Fruit fly (Drosophila melanogaster) whole organism, embryonic: ENCODE results near the gene asun.

Experiments
- CG10147 ChIP-seq: fragments of 200-800 bp; sonication (Bioruptor generic); optimal IDR thresholded peaks from 2 replicates; lab custom pipeline; 2019; ENCODE audit warnings: missing biosample characterization, mild to moderate bottlenecking, missing genetic modification characterization, moderate library complexity
- CG10462 ChIP-seq: fragments of 200-800 bp; sonication (Bioruptor generic); optimal IDR thresholded peaks from 2 replicates; lab custom pipeline; 2016; ENCODE audit warnings: missing biosample characterization, missing genetic modification characterization
- CG11398 ChIP-seq: fragments of 200-800 bp; sonication (Bioruptor generic); optimal IDR thresholded peaks from 2 replicates; lab custom pipeline; 2016; ENCODE audit warnings: missing biosample characterization, missing genetic modification characterization
- CG12659 ChIP-seq: fragments of 200-800 bp; sonication (Bioruptor generic); optimal IDR thresholded peaks from 3 replicates; lab custom pipeline; 2017; ENCODE audit warnings: mild to moderate bottlenecking, missing biosample characterization, missing genetic modification reagents, missing genetic modification characterization
- CG13123 ChIP-seq: fragments of 200-800 bp; sonication (Bioruptor generic); optimal IDR thresholded peaks from 2 replicates; lab custom pipeline; 2016; ENCODE audit warnings: missing biosample characterization, missing genetic modification characterization
- CG15479 ChIP-seq: fragments of 200-800 bp; sonication (Bioruptor generic); optimal IDR thresholded peaks from 3 replicates; lab custom pipeline; 2019; ENCODE audit warnings: missing biosample characterization, mild to moderate bottlenecking, missing genetic modification characterization, moderate library complexity
- CG15514 ChIP-seq: fragments of 200-800 bp; sonication (Bioruptor generic); optimal IDR thresholded peaks from 3 replicates; lab custom pipeline; 2017; ENCODE audit warnings: missing biosample characterization, missing genetic modification characterization, mild to moderate bottlenecking, moderate library complexity, missing genetic modification reagents
- CG16815 ChIP-seq: fragments of 200-800 bp; sonication (Bioruptor generic); optimal IDR thresholded peaks from 3 replicates; lab custom pipeline; 2017; ENCODE audit warnings: missing biosample characterization, mild to moderate bottlenecking, missing genetic modification characterization
- CG17802 ChIP-seq: fragments of 200-800 bp; sonication (Bioruptor generic); optimal IDR thresholded peaks from 2 replicates; lab custom pipeline; 2018; ENCODE audit warnings: missing biosample characterization, mild to moderate bottlenecking, missing genetic modification characterization, moderate library complexity
- CG17912 ChIP-seq: fragments of 200-800 bp; sonication (Bioruptor generic); optimal IDR thresholded peaks from 2 replicates; lab custom pipeline; 2018; ENCODE audit warnings: missing biosample characterization, mild to moderate bottlenecking, missing genetic modification characterization
- CG18011 ChIP-seq: fragments of 200-800 bp; sonication (Bioruptor generic); optimal IDR thresholded peaks from 2 replicates; lab custom pipeline; 2017; ENCODE audit warnings: missing biosample characterization, missing genetic modification characterization, mild to moderate bottlenecking, moderate library complexity, missing genotype
- CG1832 ChIP-seq: fragments of 200-800 bp; sonication (Bioruptor generic); optimal IDR thresholded peaks from 2 replicates; lab custom pipeline; 2017; ENCODE audit warnings: missing biosample characterization, mild to moderate bottlenecking, missing genetic modification characterization, inconsistent platforms
- CG2199 ChIP-seq: fragments of 200-800 bp; sonication (Bioruptor generic); IDR thresholded peaks from 3 replicates; pipeline ENCODE4 v1.3.6; 2022; ENCODE audit warnings: missing biosample characterization, missing genetic modification characterization
- CG31224 ChIP-seq: fragments of 200-800 bp; sonication (Bioruptor generic); IDR thresholded peaks from 2 replicates; pipeline ENCODE4 v1.3.6; 2022; ENCODE audit warnings: missing biosample characterization, missing genetic modification characterization
- CG3163 ChIP-seq: fragments of 200-800 bp; sonication (Bioruptor generic); optimal IDR thresholded peaks from 3 replicates; lab custom pipeline; 2016; ENCODE audit warnings: missing biosample characterization, missing genetic modification characterization
- CG32767 ChIP-seq: fragments of 200-800 bp; sonication (Bioruptor generic); IDR thresholded peaks from 2 replicates; pipeline ENCODE4 v1.3.6; 2022; ENCODE audit warnings: missing biosample characterization, missing genetic modification characterization
- CG3838 ChIP-seq: fragments of 200-800 bp; sonication (Bioruptor generic); optimal IDR thresholded peaks from 3 replicates; lab custom pipeline; 2016; ENCODE audit warnings: missing biosample characterization, missing genetic modification characterization
- CG3995 ChIP-seq: fragments of 200-800 bp; sonication (Bioruptor generic); optimal IDR thresholded peaks from 3 replicates; lab custom pipeline; 2016; ENCODE audit warnings: missing biosample characterization, missing genetic modification characterization
- CG5953 ChIP-seq: fragments of 200-800 bp; sonication (Bioruptor generic); IDR thresholded peaks from 2 replicates; pipeline ENCODE4 v1.3.6; 2022; ENCODE audit warnings: missing biosample characterization, missing genetic modification characterization
- CG6765 ChIP-seq: fragments of 200-800 bp; sonication (Bioruptor generic); optimal IDR thresholded peaks from 3 replicates; lab custom pipeline; 2017; ENCODE audit warnings: missing biosample characterization, mild to moderate bottlenecking, missing genetic modification characterization
- CG8765 ChIP-seq: fragments of 200-800 bp; sonication (Bioruptor generic); IDR thresholded peaks from 2 replicates; pipeline ENCODE4 v1.3.6; 2022; ENCODE audit warnings: missing biosample characterization, missing genetic modification characterization
- CoRest ChIP-seq: fragments of 200-800 bp; sonication (Bioruptor generic); optimal IDR thresholded peaks from 3 replicates; lab custom pipeline; 2018; ENCODE audit warnings: missing biosample characterization, mild to moderate bottlenecking, missing genetic modification characterization, moderate library complexity
- Fer1 ChIP-seq: fragments of 200-800 bp; sonication (Bioruptor generic); optimal IDR thresholded peaks from 2 replicates; lab custom pipeline; 2017; ENCODE audit warnings: missing biosample characterization, mild to moderate bottlenecking, missing genetic modification characterization
- Med ChIP-seq: fragments of 200-800 bp; sonication (Bioruptor generic); peaks from one replicate; lab custom pipeline; 2016; ENCODE audit warnings: missing biosample characterization, missing genetic modification characterization, mild to moderate bottlenecking, inconsistent platforms, moderate library complexity
- Nf-YB ChIP-seq: fragments of 200-800 bp; sonication (Bioruptor generic); optimal IDR thresholded peaks from 3 replicates; lab custom pipeline; 2019; ENCODE audit warnings: missing biosample characterization, mild to moderate bottlenecking, missing genetic modification characterization, moderate library complexity
- PHDP ChIP-seq: fragments of 200-800 bp; sonication (Bioruptor generic); optimal IDR thresholded peaks from 3 replicates; lab custom pipeline; 2018; ENCODE audit warnings: missing biosample characterization, mild to moderate bottlenecking, missing genetic modification characterization, moderate library complexity
- Scr ChIP-seq: fragments of 200-800 bp; sonication (Bioruptor generic); IDR thresholded peaks from 2 replicates; pipeline ENCODE4 v1.3.6; 2022; ENCODE audit warnings: missing biosample characterization, missing genetic modification characterization; ENCODE audit not compliant: partially characterized antibody
- Side ChIP-seq: fragments of 200-800 bp; sonication (Bioruptor generic); optimal IDR thresholded peaks from 2 replicates; lab custom pipeline; 2016; ENCODE audit warnings: missing biosample characterization, missing genetic modification characterization
- Sry-β ChIP-seq: fragments of 200-800 bp; sonication (Bioruptor generic); optimal IDR thresholded peaks from 2 replicates; lab custom pipeline; 2018; ENCODE audit warnings: missing biosample characterization, mild to moderate bottlenecking, missing genetic modification characterization, moderate library complexity
- Trl ChIP-seq, 3 experiments: fragments of >200 bp in 2 of 3; fragments of 200-800 bp in 1 of 3; sonication (Bioruptor generic) in 1 of 3; optimal IDR thresholded peaks; 2 replicates in 1 of 3; 3 replicates in 2 of 3; lab custom pipeline; 2016 to 2017; ENCODE audit warnings: missing biosample characterization in 1 of 3, missing genetic modification characterization in 1 of 3
- Vsx1 ChIP-seq: fragments of 200-800 bp; sonication (Bioruptor generic); optimal IDR thresholded peaks from 2 replicates; lab custom pipeline; 2017; ENCODE audit warnings: missing biosample characterization, mild to moderate bottlenecking, missing genetic modification characterization, missing genetic modification reagents
- bab2 ChIP-seq: fragments of 200-800 bp; sonication (Bioruptor generic); optimal IDR thresholded peaks from 2 replicates; lab custom pipeline; 2016; ENCODE audit warnings: missing biosample characterization, missing genetic modification characterization
- bigmax ChIP-seq: fragments of 200-800 bp; sonication (Bioruptor generic); optimal IDR thresholded peaks from 2 replicates; lab custom pipeline; 2018; ENCODE audit warnings: missing biosample characterization, mild to moderate bottlenecking, missing genetic modification characterization
- chinmo ChIP-seq: fragments of 200-800 bp; sonication (Bioruptor generic); IDR thresholded peaks from 4 replicates; pipeline ENCODE4 v1.3.6; 2022; ENCODE audit warnings: missing biosample characterization, missing genetic modification characterization; ENCODE audit not compliant: partially characterized antibody
- dati ChIP-seq: fragments of 200-800 bp; sonication (Bioruptor generic); IDR thresholded peaks from 2 replicates; pipeline ENCODE4 v1.3.6; 2022; ENCODE audit warnings: missing biosample characterization, missing genetic modification characterization
- ftz-f1 ChIP-seq: fragments of 200-800 bp; sonication (Bioruptor generic); optimal IDR thresholded peaks from 2 replicates; lab custom pipeline; 2016; ENCODE audit warnings: missing biosample characterization, missing genetic modification characterization
- ham ChIP-seq: fragments of 200-800 bp; sonication (Bioruptor generic); IDR thresholded peaks from 2 replicates; pipeline ENCODE4 v1.3.6; 2022; ENCODE audit warnings: missing biosample characterization, missing genetic modification characterization
- klu ChIP-seq: fragments of 200-800 bp; sonication (Bioruptor generic); IDR thresholded peaks from 2 replicates; pipeline ENCODE4 v1.3.6; 2022; ENCODE audit warnings: missing biosample characterization, missing genetic modification characterization
- lab ChIP-seq: fragments of 200-800 bp; sonication (Bioruptor generic); optimal IDR thresholded peaks from 3 replicates; lab custom pipeline; 2017; ENCODE audit warnings: missing biosample characterization, missing genetic modification characterization, mild to moderate bottlenecking, moderate library complexity, missing genetic modification reagents
- lmd ChIP-seq: fragments of 200-800 bp; sonication (Bioruptor generic); IDR thresholded peaks from 2 replicates; pipeline ENCODE4 v1.3.6; 2022; ENCODE audit warnings: missing biosample characterization, missing genetic modification characterization
- lov ChIP-seq, 2 experiments: fragments of 200-800 bp in 1 of 2; fragments of >200 bp in 1 of 2; sonication (Bioruptor generic) in 1 of 2; IDR thresholded peaks in 1 of 2; optimal IDR thresholded peaks in 1 of 2; 2 replicates in 1 of 2; 3 replicates in 1 of 2; pipeline versions ENCODE4 v1.3.6 to Lab custom; 2017 to 2022; ENCODE audit warnings: missing biosample characterization in 1 of 2, missing genetic modification characterization in 1 of 2
- oc ChIP-seq: fragments of 200-800 bp; sonication (Bioruptor generic); optimal IDR thresholded peaks from 2 replicates; lab custom pipeline; 2018; ENCODE audit warnings: missing biosample characterization, mild to moderate bottlenecking, missing genetic modification characterization, moderate library complexity
- peb ChIP-seq: fragments of 200-800 bp; sonication (Bioruptor generic); IDR thresholded peaks from 2 replicates; pipeline ENCODE4 v1.3.6; 2022; ENCODE audit warnings: missing biosample characterization, missing genetic modification characterization
- pum ChIP-seq: fragments of 200-800 bp; sonication (Bioruptor generic); optimal IDR thresholded peaks from 2 replicates; lab custom pipeline; 2016; ENCODE audit warnings: missing biosample characterization, missing genetic modification characterization
- slp2 ChIP-seq: fragments of 200-800 bp; sonication (Bioruptor generic); optimal IDR thresholded peaks from 2 replicates; lab custom pipeline; 2016; ENCODE audit warnings: missing biosample characterization, missing genetic modification characterization
- stwl ChIP-seq: fragments of 200-800 bp; sonication (Bioruptor generic); optimal IDR thresholded peaks from 3 replicates; lab custom pipeline; 2018; ENCODE audit warnings: missing biosample characterization, mild to moderate bottlenecking, missing genetic modification characterization, moderate library complexity
- sug ChIP-seq: fragments of 200-800 bp; optimal IDR thresholded peaks from 2 replicates; lab custom pipeline; 2019; ENCODE audit warnings: missing biosample characterization, mild to moderate bottlenecking, missing genetic modification characterization, moderate library complexity
- tna ChIP-seq: fragments of 200-800 bp; sonication (Bioruptor generic); IDR thresholded peaks from 2 replicates; pipeline ENCODE4 v1.3.6; 2022; ENCODE audit warnings: missing biosample characterization, missing genetic modification characterization; ENCODE audit not compliant: partially characterized antibody
- vvl ChIP-seq: fragments of 200-800 bp; sonication (Bioruptor generic); IDR thresholded peaks from 2 replicates; pipeline ENCODE4 v1.3.6; 2022; ENCODE audit warnings: missing biosample characterization, missing genetic modification characterization

The asun gene

dm6 chr3R:16273503-16274131 is 9.5 kb downstream of the asun start (continued):
- no peak for TF ChIP-seq lab (GFP tag; lab: Kevin White, UChicago)
- no peak for TF ChIP-seq sug (tag; lab: Kevin White, UChicago)
- no peak for TF ChIP-seq oc (tag; lab: Kevin White, UChicago)
- no peak for TF ChIP-seq Trl (optimal IDR thresholded peaks at IDR 0.05; lab: Kevin White, UChicago)
- TF ChIP-seq Trl (GFP tag; optimal IDR thresholded peaks at IDR 0.05; lab: Kevin White, UChicago), result peak; percentile 18
- TF ChIP-seq vvl, result no peak
- no peak for TF ChIP-seq dati (GFP tag; lab: Robert Waterston, UW)
- TF ChIP-seq Nf-YB (GFP tag; lab: Kevin White, UChicago), result no peak
- no peak for TF ChIP-seq slp2 (GFP tag; lab: Kevin White, UChicago)
- no peak for TF ChIP-seq CG3995 (GFP tag; lab: Kevin White, UChicago)
- TF ChIP-seq peb, result no peak
- TF ChIP-seq CG6765 (GFP tag; lab: Kevin White, UChicago), result no peak
- TF ChIP-seq CG10147 (GFP tag; lab: Kevin White, UChicago), result no peak
- no peak for TF ChIP-seq CG17912
- no peak for TF ChIP-seq CG3838 (GFP tag; lab: Kevin White, UChicago)
- peak; percentile 53 for TF ChIP-seq stwl (tag; lab: Kevin White, UChicago)
- TF ChIP-seq Sry-β (GFP tag; lab: Kevin White, UChicago), result no peak
- TF ChIP-seq CG1832, result no peak
- TF ChIP-seq lmd (GFP tag; lab: Robert Waterston, UW), result no peak
- TF ChIP-seq CG13123 (GFP tag; lab: Kevin White, UChicago), result no peak
- no peak for TF ChIP-seq CG16815
- TF ChIP-seq Side (GFP tag; lab: Kevin White, UChicago), result no peak
- TF ChIP-seq klu (GFP tag; lab: Robert Waterston, UW), result no peak
- no peak for TF ChIP-seq bab2
- no peak for TF ChIP-seq CG32767
- TF ChIP-seq CG11398 (GFP tag; lab: Kevin White, UChicago), result no peak
- TF ChIP-seq CG3163 (GFP tag; lab: Kevin White, UChicago), result no peak
- TF ChIP-seq CG31224 (GFP tag; lab: Robert Waterston, UW), result no peak
- TF ChIP-seq CG17802, result no peak
- TF ChIP-seq tna (GFP tag; lab: Robert Waterston, UW), result no peak
- no peak for TF ChIP-seq CG10462 (GFP tag; lab: Kevin White, UChicago)
- TF ChIP-seq PHDP (tag; lab: Kevin White, UChicago), result no peak
- TF ChIP-seq ftz-f1 (GFP tag; lab: Kevin White, UChicago), result peak; percentile 29
- no peak for TF ChIP-seq ham (GFP tag; lab: Robert Waterston, UW)
- no peak for TF ChIP-seq pum
- TF ChIP-seq Med (GFP tag; lab: Kevin White, UChicago), result peak; percentile 76
- no peak for TF ChIP-seq chinmo (GFP tag; lab: Robert Waterston, UW)
- TF ChIP-seq Vsx1 (GFP tag; lab: Kevin White, UChicago), result peak; percentile 64
- TF ChIP-seq lov (optimal IDR thresholded peaks at IDR 0.05; lab: Kevin White, UChicago), result no peak
- TF ChIP-seq lov (GFP tag; IDR thresholded peaks at IDR 0.05; lab: Robert Waterston, UW), result no peak
- TF ChIP-seq CG18011 (GFP tag; lab: Kevin White, UChicago), result no peak
- peak; percentile 33 for TF ChIP-seq CG12659 (GFP tag; lab: Kevin White, UChicago)
- no peak for TF ChIP-seq CG15479 (GFP tag; lab: Kevin White, UChicago)
- no peak for TF ChIP-seq CoRest (tag; lab: Kevin White, UChicago)
- 0 out of 3 replicates have a peak, but pooled peaks have one; percentile 54 for TF ChIP-seq CG2199 (GFP tag; lab: Robert Waterston, UW)
- TF ChIP-seq CG5953, result no peak
- TF ChIP-seq CG15514 (GFP tag; lab: Kevin White, UChicago), result no peak
- no peak for TF ChIP-seq Scr
- TF ChIP-seq CG8765 (GFP tag; lab: Robert Waterston, UW), result no peak
- peak; percentile 14 for TF ChIP-seq Fer1 (GFP tag; lab: Kevin White, UChicago)
- no peak for TF ChIP-seq bigmax (GFP tag; lab: Kevin White, UChicago)
